Worm (Caenorhabditis elegans) whole organism, early embryonic: ENCODE data around the gene W03A5.6.

ENCODE experiments used
- B0310.2 ChIP-seq: sonication (generic microtip); optimal IDR thresholded peaks from 2 replicates; lab custom pipeline; 2016; ENCODE audit warnings: mild to moderate bottlenecking, missing genetic modification characterization, missing compliant biosample characterization
- F13C5.2 ChIP-seq: sonication (generic microtip); optimal IDR thresholded peaks from 2 replicates; lab custom pipeline; 2017; ENCODE audit warnings: mild to moderate bottlenecking, missing genetic modification characterization, inconsistent platforms, missing compliant biosample characterization
- aly-1 ChIP-seq: sonication (generic microtip); optimal IDR thresholded peaks from 2 replicates; lab custom pipeline; 2016; ENCODE audit warnings: missing genetic modification characterization, missing compliant biosample characterization
- ama-1 ChIP-seq: fragments of 150-350 bp; optimal IDR thresholded peaks from 2 replicates; lab custom pipeline; 2014
- ceh-13 ChIP-seq: fragments of 200-800 bp; sonication (Bioruptor generic); optimal IDR thresholded peaks from 2 replicates; lab custom pipeline; 2018; ENCODE audit warnings: mild to moderate bottlenecking, missing genetic modification characterization, missing compliant biosample characterization
- ceh-36 ChIP-seq: sonication (generic microtip); optimal IDR thresholded peaks from 2 replicates; lab custom pipeline; 2016; ENCODE audit warnings: missing genetic modification characterization, inconsistent platforms, missing compliant biosample characterization
- ets-7 ChIP-seq: sonication (generic microtip); optimal IDR thresholded peaks from 2 replicates; lab custom pipeline; 2016; ENCODE audit warnings: missing genotype, missing genetic modification characterization, missing compliant biosample characterization
- flt-1 ChIP-seq: fragments of 200-800 bp; sonication (Bioruptor generic); IDR thresholded peaks from 2 replicates; pipeline ENCODE4 v1.3.6; 2022; ENCODE audit warnings: missing genetic modification characterization, missing compliant biosample characterization
- hmbx-1 ChIP-seq: sonication (generic microtip); optimal IDR thresholded peaks from 2 replicates; lab custom pipeline; 2016; ENCODE audit warnings: mild to moderate bottlenecking, missing genetic modification characterization, missing compliant biosample characterization
- hmg-4 ChIP-seq: fragments of 200-800 bp; sonication (Bioruptor generic); optimal IDR thresholded peaks from 2 replicates; lab custom pipeline; 2018; ENCODE audit warnings: mild to moderate bottlenecking, missing genetic modification characterization, missing compliant biosample characterization
- hnd-1 ChIP-seq: sonication (generic microtip); optimal IDR thresholded peaks from 2 replicates; lab custom pipeline; 2016; ENCODE audit warnings: missing genetic modification characterization, missing compliant biosample characterization
- pes-1 ChIP-seq: fragments of 200-800 bp; sonication (Bioruptor generic); IDR thresholded peaks from 2 replicates; pipeline ENCODE4 v1.3.6; 2022; ENCODE audit warnings: missing genetic modification reagents, missing genetic modification characterization, missing compliant biosample characterization
- scrt-1 ChIP-seq: fragments of 200-800 bp; sonication (Bioruptor generic); IDR thresholded peaks from 2 replicates; pipeline ENCODE4 v1.3.6; 2022; ENCODE audit warnings: missing genetic modification characterization, missing compliant biosample characterization
- sea-1 ChIP-seq: fragments of 200-800 bp; sonication (Bioruptor generic); conservative IDR thresholded peaks from 2 replicates; pipeline ENCODE4 v1.3.6; 2022; ENCODE audit warnings: missing genetic modification characterization, missing compliant biosample characterization
- tbx-11 ChIP-seq: fragments of 200-800 bp; sonication (Bioruptor generic); IDR thresholded peaks from 2 replicates; pipeline ENCODE4 v1.3.6; 2022; ENCODE audit warnings: missing genetic modification characterization, missing compliant biosample characterization
- tbx-37 ChIP-seq: fragments of 200-800 bp; sonication (Bioruptor generic); conservative IDR thresholded peaks from 2 replicates; pipeline ENCODE4 v1.3.6; 2022; ENCODE audit warnings: missing genetic modification reagents, missing genetic modification characterization, missing compliant biosample characterization
- tra-4 ChIP-seq: sonication (generic microtip); optimal IDR thresholded peaks from 2 replicates; lab custom pipeline; 2017; ENCODE audit warnings: missing genetic modification characterization, missing compliant biosample characterization

The W03A5.6 gene

DNA sequence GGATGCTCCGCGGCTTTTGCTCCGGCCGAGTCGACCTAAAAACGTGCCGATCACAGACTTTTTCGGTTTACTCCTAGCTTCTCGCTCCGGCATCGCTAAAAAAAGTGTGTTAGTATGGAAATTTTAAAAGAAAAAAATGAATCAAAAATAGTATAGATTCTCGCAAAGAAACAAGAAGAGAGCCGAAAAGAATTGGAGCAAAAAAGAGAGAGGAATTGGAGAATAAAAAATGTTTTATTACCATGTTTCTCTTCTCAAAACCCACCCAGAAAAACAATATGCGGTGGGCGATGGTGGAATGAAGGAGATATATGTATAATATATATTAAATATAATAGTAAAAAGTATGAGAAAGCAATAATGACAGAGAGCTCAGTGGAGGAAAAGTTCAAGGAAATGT, at the start of gene W03A5.6:
TSS of gene W03A5.6 (minus strand) at position 101 of the 400 bp plus-strand sequence.
- TF ChIP-seq scrt-1 (GFP tag; lab: Robert Waterston, UW) = no peak
- TF ChIP-seq tra-4 (tag; lab: Kevin White, UChicago) = no peak
- TF ChIP-seq F13C5.2 = no peak
- TF ChIP-seq tbx-37 (GFP tag; lab: Robert Waterston, UW) = no peak
- no peak for TF ChIP-seq ama-1 (lab: Kevin White, UChicago)
- TF ChIP-seq sea-1 (GFP tag; lab: Robert Waterston, UW) = no peak
- TF ChIP-seq ceh-36 (tag; lab: Kevin White, UChicago) = no peak
- no peak for TF ChIP-seq pes-1 (GFP tag; lab: Robert Waterston, UW)
- no peak for TF ChIP-seq ets-7 (tag; lab: Kevin White, UChicago)
- TF ChIP-seq hnd-1 (tag; lab: Kevin White, UChicago) = no peak
- TF ChIP-seq ceh-13 = no peak
- no peak for TF ChIP-seq flt-1 (GFP tag; lab: Robert Waterston, UW)
- TF ChIP-seq tbx-11 = no peak
- no peak for TF ChIP-seq aly-1 (tag; lab: Kevin White, UChicago)
- TF ChIP-seq B0310.2 = no peak

DNA sequence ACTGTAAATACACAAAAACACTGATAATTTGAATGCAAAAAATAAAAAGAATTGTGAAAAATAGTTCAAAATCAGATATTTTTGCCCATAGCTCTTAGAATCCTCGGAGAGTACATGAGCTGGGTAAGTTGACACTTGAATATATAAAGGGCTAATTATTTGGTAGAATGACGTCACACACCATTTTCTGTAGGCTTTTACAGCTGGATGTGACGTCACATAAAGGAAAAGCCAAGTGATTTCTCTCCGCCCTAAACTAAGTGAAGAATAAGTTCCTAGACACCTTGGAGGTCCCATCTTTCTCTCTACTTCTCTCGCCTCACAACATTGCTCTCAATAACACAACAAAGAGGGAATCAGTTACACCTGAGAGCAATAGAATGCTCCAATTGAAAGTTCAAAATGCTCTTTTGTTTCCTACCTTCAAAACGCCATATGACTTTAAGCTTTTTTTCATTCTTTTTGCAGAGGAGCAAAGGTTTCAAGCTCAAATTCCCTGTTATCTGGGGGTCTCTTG, 46.7 kb upstream of the W03A5.6 start, which contains the start of gene osg-1:
TSS of gene osg-1 (plus strand) at position 467 of the 517 bp plus-strand sequence.
- TF ChIP-seq pes-1 (GFP tag; lab: Robert Waterston, UW) (no peak), ets-7 (tag; lab: Kevin White, UChicago) (no peak), hmg-4 (GFP tag; lab: Kevin White, UChicago) (no peak), scrt-1 (GFP tag; lab: Robert Waterston, UW) (no peak), flt-1 (GFP tag; lab: Robert Waterston, UW) (no peak), tra-4 (tag; lab: Kevin White, UChicago) (no peak), sea-1 (GFP tag; lab: Robert Waterston, UW) (no peak), ceh-13 (no peak), B0310.2 (no peak), aly-1 (tag; lab: Kevin White, UChicago) (no peak), hnd-1 (tag; lab: Kevin White, UChicago) (no peak), ama-1 (lab: Kevin White, UChicago) (no peak), tbx-11 (no peak), hmbx-1 (no peak), tbx-37 (GFP tag; lab: Robert Waterston, UW) (no peak), ceh-36 (tag; lab: Kevin White, UChicago) (no peak), F13C5.2 (no peak)

DNA sequence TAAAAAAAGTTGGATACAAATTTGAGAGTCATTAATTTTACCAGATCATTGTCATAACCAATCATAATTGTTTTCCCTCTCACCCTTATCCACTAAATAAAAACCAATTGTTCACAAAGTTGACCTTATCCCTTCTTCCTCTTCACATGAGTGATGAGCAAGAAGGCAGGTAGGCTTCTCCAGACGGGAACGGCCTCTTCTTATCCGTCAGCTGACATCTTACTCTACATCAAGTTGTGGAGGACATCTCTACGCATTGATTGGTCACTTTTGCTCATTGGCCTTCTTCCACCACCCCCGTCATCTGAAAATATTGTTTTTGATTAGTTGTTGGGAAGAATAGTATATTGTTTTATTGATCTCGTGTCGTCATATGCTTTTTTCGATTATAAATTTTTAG, 45.9 kb upstream of the W03A5.6 start:
- TF ChIP-seq aly-1 (tag; lab: Kevin White, UChicago) = no peak

DNA sequence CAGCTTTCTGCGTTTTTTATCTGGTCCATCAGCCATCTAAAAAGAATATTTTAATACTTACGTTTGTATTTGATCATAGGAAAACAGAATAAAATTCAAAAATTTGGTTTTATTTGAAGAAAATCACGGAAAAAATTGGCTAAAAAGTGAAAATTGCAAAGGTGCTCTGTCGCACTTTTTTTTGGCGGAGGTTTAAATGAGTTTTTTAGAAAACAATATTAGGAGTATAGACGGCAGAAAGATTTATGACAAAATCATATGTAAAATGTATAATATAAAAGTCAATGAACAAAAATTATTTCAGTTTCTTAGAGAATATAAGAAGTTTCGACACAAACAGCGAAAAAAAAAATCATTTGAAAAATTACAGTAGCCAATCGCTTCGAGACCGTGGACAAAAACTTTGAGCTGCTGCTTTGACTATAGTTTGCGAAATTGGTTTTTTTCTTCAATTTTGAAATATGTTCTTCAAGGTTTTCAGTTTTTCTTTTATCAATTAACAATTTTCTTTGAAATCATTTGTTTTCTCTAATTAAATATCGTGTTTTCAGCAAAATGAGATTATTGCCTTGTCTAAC, 43.4 kb upstream of the W03A5.6 start, which contains the start of the genes R02F2.7 and R02F2.4:
TSS of gene R02F2.7 (minus strand) at position 36 of the 578 bp plus-strand sequence.
TSS of gene R02F2.4 (plus strand) at position 552 of the 578 bp plus-strand sequence.
- TF ChIP-seq ceh-13 = no peak
- TF ChIP-seq aly-1 (tag; lab: Kevin White, UChicago) = no peak
- TF ChIP-seq tbx-37 (GFP tag; lab: Robert Waterston, UW) = no peak
- no peak for TF ChIP-seq pes-1 (GFP tag; lab: Robert Waterston, UW)
- TF ChIP-seq F13C5.2 = no peak
- TF ChIP-seq hnd-1 (tag; lab: Kevin White, UChicago) = no peak
- TF ChIP-seq tbx-11 = no peak
- no peak for TF ChIP-seq B0310.2
- TF ChIP-seq hmg-4 (GFP tag; lab: Kevin White, UChicago) = no peak
- TF ChIP-seq ama-1 (lab: Kevin White, UChicago) = no peak
- TF ChIP-seq ets-7 (tag; lab: Kevin White, UChicago) = no peak

DNA sequence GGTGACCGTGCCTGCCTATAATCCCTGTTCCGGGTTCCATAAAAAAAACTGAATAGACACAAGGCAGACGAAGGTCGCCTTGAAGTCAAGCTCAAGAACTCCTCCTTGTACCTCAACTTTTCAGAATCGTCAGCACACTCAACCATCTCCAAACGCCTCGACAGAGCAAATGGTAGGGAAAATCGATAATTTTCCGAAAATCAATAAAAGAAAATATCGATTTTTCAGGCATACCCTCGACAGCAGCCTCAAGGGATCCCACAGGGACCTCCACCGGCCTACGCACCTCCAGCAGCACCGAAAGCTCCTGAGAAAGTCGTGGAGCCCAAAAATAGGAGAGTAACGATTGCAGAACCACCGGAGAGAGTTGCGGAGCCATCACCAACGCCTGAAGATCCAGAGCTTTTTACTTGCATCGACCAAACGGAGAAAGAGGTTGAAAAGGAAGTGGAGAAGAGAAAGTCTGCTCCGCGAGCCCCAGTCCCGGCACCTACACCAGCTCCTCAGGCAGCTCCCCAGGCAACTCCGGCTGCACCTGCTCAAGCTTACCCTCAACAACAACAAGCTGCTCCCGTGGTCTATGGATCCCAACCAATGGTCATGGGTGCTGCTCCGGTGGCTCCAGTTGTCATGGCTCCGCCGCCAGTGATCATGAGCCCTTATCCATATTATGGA, 39.2 kb upstream of the W03A5.6 start:
- TF ChIP-seq tbx-37 (GFP tag; lab: Robert Waterston, UW) = no peak
- TF ChIP-seq tbx-11 = 0 out of 2 replicates have a peak, but pooled peaks have one; percentile 7

DNA sequence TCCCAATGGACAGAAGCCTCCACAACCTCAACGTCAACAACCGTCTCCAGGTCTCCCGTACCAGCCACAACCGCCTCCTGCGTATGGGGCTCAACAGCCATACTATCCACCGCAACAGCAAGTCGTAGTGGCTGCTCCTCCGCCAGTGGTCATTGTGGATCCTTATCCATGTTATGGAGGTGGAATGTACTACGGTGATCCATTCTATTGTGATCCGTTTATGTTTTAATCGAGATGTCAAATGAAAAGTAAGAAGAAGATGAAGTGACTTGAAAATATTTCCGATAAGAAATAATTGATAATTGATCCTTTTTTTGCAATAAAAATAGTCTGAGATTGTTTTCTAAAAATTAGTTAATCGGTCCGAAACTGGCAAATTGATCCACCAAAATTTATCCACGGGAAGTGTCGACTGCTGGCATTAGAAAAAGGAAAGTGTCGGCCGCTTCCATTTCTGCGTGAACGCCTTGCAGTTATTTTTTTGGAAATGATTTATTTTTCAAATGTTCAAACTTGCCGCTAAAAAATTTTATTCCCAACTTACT, 38.5 kb upstream of the W03A5.6 start, which contains the start of the genes R02F2.6 and R02F2.5:
TSS of gene R02F2.6 (minus strand) at position 101 of the 545 bp plus-strand sequence.
TSS of gene R02F2.5 (plus strand) at position 495 of the 545 bp plus-strand sequence.
- TF ChIP-seq hmbx-1 (no peak), aly-1 (tag; lab: Kevin White, UChicago) (no peak)

DNA sequence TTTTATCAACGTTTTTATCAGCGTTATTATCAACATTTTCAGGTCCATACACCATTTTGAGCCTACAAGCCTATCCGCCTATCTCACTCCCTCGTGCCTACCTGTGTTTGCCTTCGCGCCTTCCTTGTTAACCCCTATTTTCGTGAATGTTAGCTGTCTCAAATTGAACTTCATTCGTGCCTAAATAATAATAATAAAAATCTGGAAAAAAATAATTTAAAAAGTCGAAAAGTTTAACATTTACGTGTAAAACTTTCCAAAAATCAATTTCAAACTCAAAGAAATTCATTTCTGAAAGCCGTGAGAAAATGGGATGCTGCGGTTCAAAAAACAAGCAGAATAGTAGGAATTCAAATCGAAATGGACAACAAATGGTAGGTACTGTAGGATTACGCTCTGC, 37.6 kb upstream of the W03A5.6 start, which contains the start of gene R02F2.10:
TSS of gene R02F2.10 (plus strand) at position 301 of the 400 bp plus-strand sequence.
- TF ChIP-seq aly-1 (tag; lab: Kevin White, UChicago) = no peak
- no peak for TF ChIP-seq scrt-1 (GFP tag; lab: Robert Waterston, UW)
- TF ChIP-seq F13C5.2 = no peak
- TF ChIP-seq flt-1 (GFP tag; lab: Robert Waterston, UW) = no peak
- TF ChIP-seq pes-1 (GFP tag; lab: Robert Waterston, UW) = no peak
- no peak for TF ChIP-seq ceh-13
- TF ChIP-seq tbx-37 (GFP tag; lab: Robert Waterston, UW) = no peak
- no peak for TF ChIP-seq tra-4 (tag; lab: Kevin White, UChicago)
- no peak for TF ChIP-seq hmbx-1
- no peak for TF ChIP-seq hmg-4 (GFP tag; lab: Kevin White, UChicago)
- no peak for TF ChIP-seq hnd-1 (tag; lab: Kevin White, UChicago)
- no peak for TF ChIP-seq tbx-11
- no peak for TF ChIP-seq ama-1 (lab: Kevin White, UChicago)
- no peak for TF ChIP-seq sea-1 (GFP tag; lab: Robert Waterston, UW)
- TF ChIP-seq B0310.2 = no peak
- TF ChIP-seq ets-7 (tag; lab: Kevin White, UChicago) = no peak
